Worm (Caenorhabditis elegans) whole organism, L3 larva: Measurements from ENCODE around the gene F42A6.5.

Source experiments
- aly-2 ChIP-seq: fragments of 150-350 bp; optimal IDR thresholded peaks from 2 replicates; lab custom pipeline; 2014; ENCODE audit warnings: missing biosample characterization, missing genetic modification characterization
- ama-1 ChIP-seq: fragments of 150-350 bp; optimal IDR thresholded peaks from 2 replicates; lab custom pipeline; 2018
- ceh-9 ChIP-seq: sonication (generic microtip); optimal IDR thresholded peaks from 2 replicates; lab custom pipeline; 2018; ENCODE audit warnings: missing biosample characterization, missing genetic modification characterization
- egl-27 ChIP-seq: sonication (generic microtip); optimal IDR thresholded peaks from 4 replicates; lab custom pipeline; 2017; ENCODE audit warnings: missing biosample characterization, missing genetic modification reagents, missing genetic modification characterization
- egl-5 ChIP-seq: fragments of 150-350 bp; optimal IDR thresholded peaks from 2 replicates; lab custom pipeline; 2017; ENCODE audit warnings: missing biosample characterization, missing genetic modification reagents, missing genetic modification characterization, inconsistent platforms
- elt-1 ChIP-seq: fragments of 150-350 bp; optimal IDR thresholded peaks from 2 replicates; lab custom pipeline; 2014; ENCODE audit warnings: missing biosample characterization, missing genetic modification characterization
- elt-3 ChIP-seq, 3 experiments: fragments of 150-350 bp in 1 of 3; sonication (generic microtip) in 2 of 3; optimal IDR thresholded peaks; 2 replicates in 2 of 3; 4 replicates in 1 of 3; lab custom pipeline; 2014 to 2017; ENCODE audit warnings: missing biosample characterization in 3 of 3, missing genetic modification characterization in 3 of 3
- eor-1 ChIP-seq, 2 experiments: fragments of 150-350 bp; optimal IDR thresholded peaks; 2 replicates each; lab custom pipeline; 2014 to 2018; ENCODE audit warnings: missing biosample characterization in 2 of 2, missing genetic modification characterization in 2 of 2
- fkh-2 ChIP-seq: fragments of 150-350 bp; optimal IDR thresholded peaks from 2 replicates; lab custom pipeline; 2014; ENCODE audit warnings: missing biosample characterization, missing genetic modification reagents, missing genetic modification characterization
- fos-1 ChIP-seq: fragments of 150-350 bp; optimal IDR thresholded peaks from 2 replicates; lab custom pipeline; 2014; ENCODE audit warnings: missing biosample characterization, missing genetic modification characterization
- jun-1 ChIP-seq: fragments of 150-350 bp; optimal IDR thresholded peaks from 2 replicates; lab custom pipeline; 2014; ENCODE audit warnings: missing biosample characterization, missing genetic modification reagents, missing genetic modification characterization
- lsy-12 ChIP-seq: sonication (generic microtip); optimal IDR thresholded peaks from 2 replicates; lab custom pipeline; 2016; ENCODE audit warnings: mild to moderate bottlenecking, missing genetic modification characterization, missing compliant biosample characterization
- mml-1 ChIP-seq: fragments of 150-350 bp; sonication (generic microtip); optimal IDR thresholded peaks from 3 replicates; lab custom pipeline; 2014; ENCODE audit warnings: missing biosample characterization, missing genetic modification characterization
- nfya-1 ChIP-seq: sonication (generic microtip); optimal IDR thresholded peaks from 2 replicates; lab custom pipeline; 2017; ENCODE audit warnings: missing genetic modification characterization, mild to moderate bottlenecking, missing compliant biosample characterization, antibody characterized with exemption, moderate library complexity; ENCODE audit not compliant: insufficient read depth
- nhr-11 ChIP-seq: fragments of 150-350 bp; optimal IDR thresholded peaks from 2 replicates; lab custom pipeline; 2014; ENCODE audit warnings: missing biosample characterization, missing genetic modification characterization
- nhr-25 ChIP-seq: sonication (generic microtip); optimal IDR thresholded peaks from 2 replicates; lab custom pipeline; 2017; ENCODE audit warnings: missing biosample characterization, missing genetic modification characterization
- nhr-28 ChIP-seq: fragments of 150-350 bp; optimal IDR thresholded peaks from 2 replicates; lab custom pipeline; 2014; ENCODE audit warnings: missing biosample characterization, missing genetic modification characterization
- nhr-76 ChIP-seq: fragments of 150-350 bp; sonication (generic microtip); optimal IDR thresholded peaks from 5 replicates; lab custom pipeline; 2014; ENCODE audit warnings: missing biosample characterization, missing genetic modification characterization
- nhr-77 ChIP-seq: fragments of 150-350 bp; optimal IDR thresholded peaks from 2 replicates; lab custom pipeline; 2014; ENCODE audit warnings: missing biosample characterization, missing genetic modification characterization
- pha-4 ChIP-seq: fragments of 150-350 bp; optimal IDR thresholded peaks from 2 replicates; lab custom pipeline; 2014; ENCODE audit warnings: missing biosample characterization, missing genetic modification reagents, missing genetic modification characterization
- pqm-1 ChIP-seq: fragments of 150-350 bp; optimal IDR thresholded peaks from 2 replicates; lab custom pipeline; 2017; ENCODE audit warnings: missing biosample characterization, missing genetic modification characterization, inconsistent platforms
- sea-2 ChIP-seq: fragments of 150-350 bp; sonication (generic microtip); optimal IDR thresholded peaks from 4 replicates; lab custom pipeline; 2014; ENCODE audit warnings: missing biosample characterization, missing genetic modification reagents, missing genetic modification characterization
- skn-1 ChIP-seq: fragments of 150-350 bp; optimal IDR thresholded peaks from 2 replicates; lab custom pipeline; 2014; ENCODE audit warnings: missing biosample characterization, missing genetic modification characterization
- snpc-4 ChIP-seq: fragments of 150-350 bp; optimal IDR thresholded peaks from 2 replicates; lab custom pipeline; 2014; ENCODE audit warnings: missing biosample characterization, missing genetic modification characterization
- tbx-2 ChIP-seq: sonication (generic microtip); optimal IDR thresholded peaks from 2 replicates; lab custom pipeline; 2016; ENCODE audit warnings: mild to moderate bottlenecking, missing genetic modification characterization, missing compliant biosample characterization
- unc-39 ChIP-seq: sonication (generic microtip); optimal IDR thresholded peaks from 4 replicates; lab custom pipeline; 2017; ENCODE audit warnings: missing biosample characterization, missing genetic modification characterization
- unc-62 ChIP-seq: fragments of 150-350 bp; sonication (generic microtip); optimal IDR thresholded peaks from 4 replicates; lab custom pipeline; 2014; ENCODE audit warnings: missing biosample characterization, missing genetic modification reagents, missing genetic modification characterization
- zag-1 ChIP-seq: fragments of 150-350 bp; optimal IDR thresholded peaks from 2 replicates; lab custom pipeline; 2014; ENCODE audit warnings: missing biosample characterization, missing genetic modification characterization
- ztf-4 ChIP-seq: fragments of 150-350 bp; optimal IDR thresholded peaks from 2 replicates; lab custom pipeline; 2014; ENCODE audit warnings: missing biosample characterization, missing genetic modification characterization

Gene F42A6.5

ce11 chrIV:3294553-3295185 is 37.0 kb downstream of the F42A6.5 start, which contains the start of gene W08E12.7 (continued):
- TF ChIP-seq ztf-4 (peak; percentile 51), jun-1 (tag; lab: Kevin White, UChicago) (peak; percentile 89)

- TF ChIP-seq ama-1 (no peak), unc-62 (GFP tag; lab: Kevin White, UChicago) (no peak), nhr-77 (tag; lab: Kevin White, UChicago) (no peak), elt-3 (tag; optimal IDR thresholded peaks at IDR 0.05; lab: Kevin White, UChicago) (no peak), elt-1 (tag; lab: Kevin White, UChicago) (no peak), unc-39 (tag; lab: Kevin White, UChicago) (no peak), tbx-2 (no peak), pqm-1 (tag; lab: Kevin White, UChicago) (no peak), nhr-25 (no peak), nfya-1 (tag; lab: Kevin White, UChicago) (no peak), ztf-4 (no peak)
These were observed 37.7 kb downstream of the F42A6.5 start for ce11 chrIV:3293800-3294493.

ce11 chrIV:3291977-3292561 is 39.6 kb downstream of the F42A6.5 start, which contains the start of gene W08E12.8:
W08E12.8 (plus strand) TSS chrIV:3292371.
- TF ChIP-seq nhr-25 = peak; percentile 62
- TF ChIP-seq fos-1 = no peak
- TF ChIP-seq, all 47 proteins: peak for 1

ce11 chrIV:3289237-3289636 is 42.4 kb downstream of the F42A6.5 start, which contains the start of gene gcy-23:
gcy-23 (minus strand) TSS chrIV:3289337.
- TF ChIP-seq pha-4 (tag; lab: Kevin White, UChicago) = no peak
- TF ChIP-seq eor-1 (tag; optimal IDR thresholded peaks at IDR 0.05; lab: Kevin White, UChicago) = no peak
- no peak for TF ChIP-seq lsy-12 (tag; lab: Kevin White, UChicago)
- TF ChIP-seq skn-1 (tag; lab: Kevin White, UChicago) = no peak
- TF ChIP-seq aly-2 (tag; lab: Kevin White, UChicago) = no peak
- TF ChIP-seq mml-1 (tag; lab: Kevin White, UChicago) = no peak
- TF ChIP-seq nhr-77 (tag; lab: Kevin White, UChicago) = no peak
- TF ChIP-seq ceh-9 (tag; lab: Kevin White, UChicago) = no peak
- TF ChIP-seq sea-2 (GFP tag; lab: Kevin White, UChicago) = no peak
- no peak for TF ChIP-seq nhr-76 (tag; lab: Kevin White, UChicago)
- no peak for TF ChIP-seq nhr-28
- no peak for TF ChIP-seq snpc-4 (tag; lab: Kevin White, UChicago)
- no peak for TF ChIP-seq egl-27 (tag; lab: Kevin White, UChicago)
- TF ChIP-seq egl-5 (tag; lab: Kevin White, UChicago) = no peak
- TF ChIP-seq jun-1 (tag; lab: Kevin White, UChicago) = no peak
- TF ChIP-seq nhr-11 (tag; lab: Kevin White, UChicago) = no peak
- no peak for TF ChIP-seq zag-1
- no peak for TF ChIP-seq fkh-2 (tag; lab: Kevin White, UChicago)
